Worm (Caenorhabditis elegans): ENCODE measurements around the gene srh-78.

The srh-78 gene

ce11 chrV:203855-204432 is 13.0 kb upstream of the srh-78 start, which contains the start of gene lec-12:
TSS of gene lec-12 (plus strand) at chrV:204382.
- peak; percentile 79 for TF ChIP-seq zip-2 (tag; optimal IDR thresholded peaks at IDR 0.05)
- TF ChIP-seq daf-16 (GFP tag; optimal IDR thresholded peaks at IDR 0.05) = no peak
- peak; percentile 92 for TF ChIP-seq daf-16 (tag; optimal IDR thresholded peaks at IDR 0.05)
- TF ChIP-seq vab-7 (GFP tag; IDR thresholded peaks at IDR 0.05) = no peak
- TF ChIP-seq duxl-1 (tag; optimal IDR thresholded peaks at IDR 0.05; ENCODE audit: poor library complexity) = no peak
- TF ChIP-seq nhr-11 (tag; optimal IDR thresholded peaks at IDR 0.05) = no peak
- TF ChIP-seq lin-1 (GFP tag; IDR thresholded peaks at IDR 0.05) = no peak
- peak; percentile 35; the same call in 1 of the 2 replicates for TF ChIP-seq hmg-1.1 (GFP tag; IDR thresholded peaks at IDR 0.05)
- no peak for TF ChIP-seq nhr-237 (tag; optimal IDR thresholded peaks at IDR 0.05)
- TF ChIP-seq F37D6.2 (tag; optimal IDR thresholded peaks at IDR 0.05) = no peak
- TF ChIP-seq mep-1 (tag; optimal IDR thresholded peaks at IDR 0.05) = peak; percentile 39
- TF ChIP-seq dve-1 (tag; optimal IDR thresholded peaks at IDR 0.05; ENCODE audit: insufficient read depth) = peak; percentile 54
- TF ChIP-seq rbr-2 (tag; optimal IDR thresholded peaks at IDR 0.05) = peak; percentile 2
- peak; percentile 24 for TF ChIP-seq nhr-6 (tag; optimal IDR thresholded peaks at IDR 0.05)
- TF ChIP-seq dmd-9 (GFP tag; IDR thresholded peaks at IDR 0.05) = no peak
- no peak for TF ChIP-seq F26F4.8 (GFP tag; conservative IDR thresholded peaks at IDR 0.05)
- peak in 1 of 2 experiments; percentile 18 for TF ChIP-seq lsy-2 (tag; optimal IDR thresholded peaks at IDR 0.05)
- TF ChIP-seq ztf-7 (tag; optimal IDR thresholded peaks at IDR 0.05) = no peak
- no peak for TF ChIP-seq nhr-10 (tag; optimal IDR thresholded peaks at IDR 0.05)
- peak; percentile 65 for TF ChIP-seq hlh-30 (tag; optimal IDR thresholded peaks at IDR 0.05; ENCODE audit: insufficient read depth)
- peak; percentile 25 for TF ChIP-seq nhr-102 (tag; optimal IDR thresholded peaks at IDR 0.05)
- TF ChIP-seq pha-4 (GFP tag; IDR thresholded peaks at IDR 0.05) = no peak
- peak; percentile 91 for TF ChIP-seq pha-4 (tag; optimal IDR thresholded peaks at IDR 0.05)
- no peak for TF ChIP-seq mxl-2 (GFP tag; conservative IDR thresholded peaks at IDR 0.05)
- no peak for TF ChIP-seq lin-39 (tag; optimal IDR thresholded peaks at IDR 0.05)
- TF ChIP-seq zag-1 (tag; optimal IDR thresholded peaks at IDR 0.05) = no peak
- no peak for TF ChIP-seq nhr-76 (tag; optimal IDR thresholded peaks at IDR 0.05)
- TF ChIP-seq hlh-11 (tag; optimal IDR thresholded peaks at IDR 0.05) = no peak
- no peak for TF ChIP-seq unc-62 (GFP tag; optimal IDR thresholded peaks at IDR 0.05 in 1 of 2)
- no peak for TF ChIP-seq unc-62 (tag; optimal IDR thresholded peaks at IDR 0.05)

DNA sequence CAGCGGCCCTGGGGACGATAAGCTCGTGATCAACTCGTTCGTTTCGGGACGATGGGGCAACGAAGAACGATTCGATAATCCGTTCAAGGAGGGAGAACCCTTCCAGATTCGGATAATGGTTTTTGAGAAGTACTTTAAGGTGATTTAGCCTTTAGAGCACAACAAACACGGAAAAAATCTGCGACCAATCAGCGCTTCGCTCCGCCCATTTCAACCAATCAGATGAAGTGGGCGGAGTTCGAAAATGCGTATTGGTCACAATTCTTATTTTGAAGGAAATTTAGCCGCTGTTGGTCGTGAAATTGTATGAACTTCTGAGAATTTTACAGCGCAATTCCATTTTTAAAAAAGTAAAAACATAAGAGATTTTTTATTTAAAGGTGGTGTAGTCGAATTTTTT is 10.1 kb upstream of the srh-78 start:
- no peak for TF ChIP-seq arid-1 (GFP tag; conservative IDR thresholded peaks at IDR 0.05)
- no peak for TF ChIP-seq T26A8.4 (GFP tag; IDR thresholded peaks at IDR 0.05)
- no peak for TF ChIP-seq F10B5.3 (tag; optimal IDR thresholded peaks at IDR 0.05)
- no peak for TF ChIP-seq ZK337.2 (GFP tag; IDR thresholded peaks at IDR 0.05)
- TF ChIP-seq Y75B8A.6 (GFP tag; IDR thresholded peaks at IDR 0.05) = no peak
- TF ChIP-seq mes-2 (tag; optimal IDR thresholded peaks at IDR 0.05; ENCODE audit: poor library complexity, severe bottlenecking) = no peak
- TF ChIP-seq hmg-1.1 (GFP tag; IDR thresholded peaks at IDR 0.05) = no peak
- TF ChIP-seq nhr-102 (tag; optimal IDR thresholded peaks at IDR 0.05) = no peak
- TF ChIP-seq lsy-2 (tag; optimal IDR thresholded peaks at IDR 0.05) = no peak
- TF ChIP-seq lin-1 (GFP tag; IDR thresholded peaks at IDR 0.05) = no peak
- no peak for TF ChIP-seq ztf-7 (tag; optimal IDR thresholded peaks at IDR 0.05)
- no peak for TF ChIP-seq snpc-1.2 (GFP tag; IDR thresholded peaks at IDR 0.05)
- TF ChIP-seq daf-8 (GFP tag; IDR thresholded peaks at IDR 0.05) = no peak
- no peak for TF ChIP-seq lim-7 (GFP tag; IDR thresholded peaks at IDR 0.05)
- no peak for TF ChIP-seq Y105C5A.15 (GFP tag; IDR thresholded peaks at IDR 0.05)
- no peak for TF ChIP-seq lin-39 (tag; optimal IDR thresholded peaks at IDR 0.05)
- no peak for TF ChIP-seq D1046.2 (GFP tag; IDR thresholded peaks at IDR 0.05)
- no peak for TF ChIP-seq Y48G9A.11 (GFP tag; IDR thresholded peaks at IDR 0.05)

Data from whole organism, L4 larva.